In genomic region chr3L:19909234-19910053, dm6 we compare ENCODE assay signal across 2 fruit fly cellular contexts.
TF ChIP-seq lines count a peak whose summit lies in the region.

No protein-coding gene starts in this region.

TF ChIP-seq in whole organism, embryonic, 481 proteins besides CTCF, POLR2A, EP300 and RAD21 (continued from another document and continues in another):
- peak; percentile 24 for TF ChIP-seq Xbp1 (GFP tag; optimal IDR thresholded peaks at IDR 0.05; lab: Kevin White, UChicago)
- no peak for TF ChIP-seq Fer3 (tag; optimal IDR thresholded peaks at IDR 0.05; lab: Kevin White, UChicago)
- peak in 1 of 2 experiments; percentile 25 for TF ChIP-seq Hr51 (GFP tag; optimal IDR thresholded peaks at IDR 0.05; lab: Kevin White, UChicago)
- TF ChIP-seq zen (tag; optimal IDR thresholded peaks at IDR 0.05; lab: Kevin White, UChicago): peak; percentile 25
- TF ChIP-seq Eip74EF (GFP tag; optimal IDR thresholded peaks at IDR 0.05; lab: Kevin White, UChicago): peak in 1 of 2 experiments; percentile 23
- peak; percentile 34 for TF ChIP-seq grau (tag; optimal IDR thresholded peaks at IDR 0.05; lab: Kevin White, UChicago)
- no peak for TF ChIP-seq pum (GFP tag; optimal IDR thresholded peaks at IDR 0.05; lab: Kevin White, UChicago)
- no peak for TF ChIP-seq cg (GFP tag; optimal IDR thresholded peaks at IDR 0.05; lab: Kevin White, UChicago)
- TF ChIP-seq sug (tag; optimal IDR thresholded peaks at IDR 0.05; lab: Kevin White, UChicago): peak; percentile 35
- peak; percentile 60; the same call in 1 of the 2 replicates for TF ChIP-seq chm (GFP tag; IDR thresholded peaks at IDR 0.05; lab: Robert Waterston, UW)
- TF ChIP-seq CG17186 (GFP tag; optimal IDR thresholded peaks at IDR 0.05; lab: Kevin White, UChicago): peak; percentile 11
- TF ChIP-seq Scr (GFP tag; IDR thresholded peaks at IDR 0.05; lab: Robert Waterston, UW; ENCODE audit: partially characterized antibody): 0 out of 2 replicates have a peak, but pooled peaks have one; percentile 17
- TF ChIP-seq bbx (GFP tag; IDR thresholded peaks at IDR 0.05; lab: Robert Waterston, UW; ENCODE audit: partially characterized antibody): no peak
- no peak for TF ChIP-seq slou (GFP tag; optimal IDR thresholded peaks at IDR 0.05; lab: Kevin White, UChicago)
- TF ChIP-seq CG9817 (tag; optimal IDR thresholded peaks at IDR 0.05; lab: Kevin White, UChicago): no peak
- TF ChIP-seq CG12659 (GFP tag; optimal IDR thresholded peaks at IDR 0.05; lab: Kevin White, UChicago): peak; percentile 61
- TF ChIP-seq NC2β (GFP tag; optimal IDR thresholded peaks at IDR 0.05; lab: Kevin White, UChicago): peak; percentile 30
- TF ChIP-seq BtbVII (GFP tag; optimal IDR thresholded peaks at IDR 0.05; lab: Kevin White, UChicago): peak; percentile 29
- peak; percentile 59; the same call in 2 of the 3 replicates for TF ChIP-seq ci (GFP tag; IDR thresholded peaks at IDR 0.05; lab: Robert Waterston, UW)
- TF ChIP-seq CG3995 (GFP tag; optimal IDR thresholded peaks at IDR 0.05; lab: Kevin White, UChicago): peak; percentile 40
- peak; percentile 36 for TF ChIP-seq NfI (GFP tag; optimal IDR thresholded peaks at IDR 0.05; lab: Kevin White, UChicago)
- TF ChIP-seq Nf-YC (tag; optimal IDR thresholded peaks at IDR 0.05; lab: Kevin White, UChicago): peak; percentile 3
- TF ChIP-seq sc (optimal IDR thresholded peaks at IDR 0.05; lab: Kevin White, UChicago): no peak
- TF ChIP-seq sc (GFP tag; optimal IDR thresholded peaks at IDR 0.05; lab: Kevin White, UChicago): no peak
- peak; percentile 27 for TF ChIP-seq Bteb2 (GFP tag; optimal IDR thresholded peaks at IDR 0.05; lab: Kevin White, UChicago)
- peak; percentile 33 for TF ChIP-seq HmgZ (tag; optimal IDR thresholded peaks at IDR 0.05; lab: Kevin White, UChicago)
- TF ChIP-seq CG17385 (GFP tag; optimal IDR thresholded peaks at IDR 0.05; lab: Kevin White, UChicago): no peak
- TF ChIP-seq CG15514 (GFP tag; optimal IDR thresholded peaks at IDR 0.05; lab: Kevin White, UChicago): peak; percentile 63
- no peak for TF ChIP-seq kni (GFP tag; optimal IDR thresholded peaks at IDR 0.05; lab: Kevin White, UChicago)
- TF ChIP-seq CG4854 (GFP tag; optimal IDR thresholded peaks at IDR 0.05; lab: Kevin White, UChicago): no peak
- TF ChIP-seq CG14667 (GFP tag; IDR thresholded peaks at IDR 0.05; lab: Robert Waterston, UW): no peak
- TF ChIP-seq toy (GFP tag; IDR thresholded peaks at IDR 0.05; lab: Robert Waterston, UW): no peak
- TF ChIP-seq Stat92E (GFP tag; optimal IDR thresholded peaks at IDR 0.05; lab: Kevin White, UChicago): peak in 1 of 3 experiments; percentile 14
- TF ChIP-seq PHDP (tag; optimal IDR thresholded peaks at IDR 0.05; lab: Kevin White, UChicago): peak; percentile 29
- peak; percentile 45 for TF ChIP-seq CG12391 (tag; optimal IDR thresholded peaks at IDR 0.05; lab: Kevin White, UChicago)
- TF ChIP-seq CG8924 (tag; optimal IDR thresholded peaks at IDR 0.05; lab: Kevin White, UChicago): peak; percentile 67
- TF ChIP-seq pzg (GFP tag; optimal IDR thresholded peaks at IDR 0.05; lab: Kevin White, UChicago): peak; percentile 88
- no peak for TF ChIP-seq CG11504 (tag; optimal IDR thresholded peaks at IDR 0.05; lab: Kevin White, UChicago)
- peak; percentile 9; the same call in 1 of the 3 replicates for TF ChIP-seq CG2199 (GFP tag; IDR thresholded peaks at IDR 0.05; lab: Robert Waterston, UW)
- peak; percentile 9 for TF ChIP-seq ewg (GFP tag; optimal IDR thresholded peaks at IDR 0.05; lab: Kevin White, UChicago)
- TF ChIP-seq gsb-n (tag; optimal IDR thresholded peaks at IDR 0.05; lab: Kevin White, UChicago): no peak
- TF ChIP-seq sens (GFP tag; lab: Kevin White, UChicago): peak; percentile 88
- peak; percentile 38; the same call in 1 of the 3 replicates for TF ChIP-seq Opbp (GFP tag; IDR thresholded peaks at IDR 0.05; lab: Robert Waterston, UW; ENCODE audit: partially characterized antibody)
- peak; percentile 35 for TF ChIP-seq HHEX (GFP tag; optimal IDR thresholded peaks at IDR 0.05; lab: Kevin White, UChicago)
- TF ChIP-seq CG2116 (GFP tag; optimal IDR thresholded peaks at IDR 0.05; lab: Kevin White, UChicago): peak; percentile 94
- TF ChIP-seq CG12299 (tag; optimal IDR thresholded peaks at IDR 0.05; lab: Kevin White, UChicago): no peak
- TF ChIP-seq HLH54F (GFP tag; optimal IDR thresholded peaks at IDR 0.05; lab: Kevin White, UChicago): no peak
- peak; percentile 68 for TF ChIP-seq CG10267 (tag; optimal IDR thresholded peaks at IDR 0.05; lab: Kevin White, UChicago)
- peak; percentile 26 for TF ChIP-seq CG1233 (GFP tag; optimal IDR thresholded peaks at IDR 0.05; lab: Kevin White, UChicago)
- peak; percentile 42; the same call in 1 of the 2 replicates for TF ChIP-seq amos (GFP tag; IDR thresholded peaks at IDR 0.05; lab: Robert Waterston, UW; ENCODE audit: partially characterized antibody)
- TF ChIP-seq Mad (GFP tag; optimal IDR thresholded peaks at IDR 0.05; lab: Kevin White, UChicago): no peak
- peak; percentile 77; the same call in 2 of the 4 replicates for TF ChIP-seq chinmo (GFP tag; IDR thresholded peaks at IDR 0.05; lab: Robert Waterston, UW; ENCODE audit: partially characterized antibody)
- peak; percentile 71 for TF ChIP-seq stwl (tag; optimal IDR thresholded peaks at IDR 0.05; lab: Kevin White, UChicago)
- TF ChIP-seq caup (GFP tag; optimal IDR thresholded peaks at IDR 0.05; lab: Kevin White, UChicago; ENCODE audit: severe bottlenecking): peak; percentile 24
- no peak for TF ChIP-seq tio (GFP tag; optimal IDR thresholded peaks at IDR 0.05; lab: Kevin White, UChicago)
- TF ChIP-seq CG11456 (GFP tag; IDR thresholded peaks at IDR 0.05; lab: Robert Waterston, UW): no peak
- peak; percentile 82 for TF ChIP-seq psq (GFP tag; optimal IDR thresholded peaks at IDR 0.05; lab: Kevin White, UChicago)
- peak; percentile 52 for TF ChIP-seq trem (tag; optimal IDR thresholded peaks at IDR 0.05; lab: Kevin White, UChicago)
- peak; percentile 4 for TF ChIP-seq CG4328 (GFP tag; optimal IDR thresholded peaks at IDR 0.05; lab: Kevin White, UChicago)
- TF ChIP-seq MESR4 (GFP tag; optimal IDR thresholded peaks at IDR 0.05; lab: Kevin White, UChicago): peak; percentile 60
- TF ChIP-seq CG17612 (GFP tag; IDR thresholded peaks at IDR 0.05; lab: Robert Waterston, UW): no peak
- no peak for TF ChIP-seq Doc2 (GFP tag; IDR thresholded peaks at IDR 0.05; lab: Robert Waterston, UW)
- no peak for TF ChIP-seq luna (GFP tag; optimal IDR thresholded peaks at IDR 0.05; lab: Kevin White, UChicago)
- TF ChIP-seq Xrp1 (GFP tag; IDR thresholded peaks at IDR 0.05; lab: Robert Waterston, UW): no peak
- TF ChIP-seq ttk (GFP tag; IDR thresholded peaks at IDR 0.05; lab: Robert Waterston, UW): no peak

TF ChIP-seq in whole organism, prepupa, 60 proteins besides CTCF, POLR2A, EP300 and RAD21 (continued from another document):
- TF ChIP-seq esn (GFP tag; optimal IDR thresholded peaks at IDR 0.05; lab: Kevin White, UChicago): peak; percentile 10
- peak; percentile 72 for TF ChIP-seq Eip78C (GFP tag; lab: Kevin White, UChicago)
- no peak for TF ChIP-seq CG6276 (GFP tag; optimal IDR thresholded peaks at IDR 0.05; lab: Kevin White, UChicago)
